Worm (Caenorhabditis elegans) whole organism, L3 larva: ENCODE results near the gene acp-5.

Source experiments
- R02D3.7 ChIP-seq: fragments of 150-350 bp; optimal IDR thresholded peaks from 2 replicates; lab custom pipeline; 2014; ENCODE audit warnings: missing biosample characterization, missing genetic modification characterization
- aly-2 ChIP-seq: fragments of 150-350 bp; optimal IDR thresholded peaks from 2 replicates; lab custom pipeline; 2014; ENCODE audit warnings: missing biosample characterization, missing genetic modification characterization
- ceh-16 ChIP-seq: sonication (generic microtip); optimal IDR thresholded peaks from 2 replicates; lab custom pipeline; 2017; ENCODE audit warnings: missing biosample characterization, missing genetic modification characterization
- ceh-28 ChIP-seq: fragments of 150-350 bp; optimal IDR thresholded peaks from 2 replicates; lab custom pipeline; 2014; ENCODE audit warnings: missing biosample characterization, missing genetic modification reagents, missing genetic modification characterization
- ceh-9 ChIP-seq: sonication (generic microtip); optimal IDR thresholded peaks from 2 replicates; lab custom pipeline; 2018; ENCODE audit warnings: missing biosample characterization, missing genetic modification characterization
- egl-27 ChIP-seq: sonication (generic microtip); optimal IDR thresholded peaks from 4 replicates; lab custom pipeline; 2017; ENCODE audit warnings: missing biosample characterization, missing genetic modification reagents, missing genetic modification characterization
- egl-5 ChIP-seq: fragments of 150-350 bp; optimal IDR thresholded peaks from 2 replicates; lab custom pipeline; 2017; ENCODE audit warnings: missing biosample characterization, missing genetic modification reagents, missing genetic modification characterization, inconsistent platforms
- elt-2 ChIP-seq: sonication (generic microtip); optimal IDR thresholded peaks from 2 replicates; lab custom pipeline; 2016; ENCODE audit warnings: missing genetic modification reagents, mild to moderate bottlenecking, missing genetic modification characterization, missing compliant biosample characterization
- elt-3 ChIP-seq, 3 experiments: fragments of 150-350 bp in 1 of 3; sonication (generic microtip) in 2 of 3; optimal IDR thresholded peaks; 2 replicates in 2 of 3; 4 replicates in 1 of 3; lab custom pipeline; 2014 to 2017; ENCODE audit warnings: missing biosample characterization in 3 of 3, missing genetic modification characterization in 3 of 3
- eor-1 ChIP-seq, 2 experiments: fragments of 150-350 bp; optimal IDR thresholded peaks; 2 replicates each; lab custom pipeline; 2014 to 2018; ENCODE audit warnings: missing biosample characterization in 2 of 2, missing genetic modification characterization in 2 of 2
- fkh-10 ChIP-seq: sonication (generic microtip); optimal IDR thresholded peaks from 2 replicates; lab custom pipeline; 2017; ENCODE audit warnings: missing biosample characterization, missing genetic modification reagents, missing genetic modification characterization
- fkh-2 ChIP-seq: fragments of 150-350 bp; optimal IDR thresholded peaks from 2 replicates; lab custom pipeline; 2014; ENCODE audit warnings: missing biosample characterization, missing genetic modification reagents, missing genetic modification characterization
- fos-1 ChIP-seq: fragments of 150-350 bp; optimal IDR thresholded peaks from 2 replicates; lab custom pipeline; 2014; ENCODE audit warnings: missing biosample characterization, missing genetic modification characterization
- hmg-11 ChIP-seq: sonication (generic microtip); optimal IDR thresholded peaks from 2 replicates; lab custom pipeline; 2016; ENCODE audit warnings: missing genetic modification characterization, missing compliant biosample characterization
- jun-1 ChIP-seq: fragments of 150-350 bp; optimal IDR thresholded peaks from 2 replicates; lab custom pipeline; 2014; ENCODE audit warnings: missing biosample characterization, missing genetic modification reagents, missing genetic modification characterization
- lin-15B ChIP-seq: fragments of 150-350 bp; optimal IDR thresholded peaks from 2 replicates; lab custom pipeline; 2014; ENCODE audit warnings: missing biosample characterization, missing genetic modification characterization
- lin-39 ChIP-seq: fragments of 150-350 bp; optimal IDR thresholded peaks from 2 replicates; lab custom pipeline; 2018; ENCODE audit warnings: missing biosample characterization, missing genetic modification reagents, missing genetic modification characterization
- lsy-12 ChIP-seq: sonication (generic microtip); optimal IDR thresholded peaks from 2 replicates; lab custom pipeline; 2016; ENCODE audit warnings: mild to moderate bottlenecking, missing genetic modification characterization, missing compliant biosample characterization
- mdl-1 ChIP-seq: fragments of 150-350 bp; optimal IDR thresholded peaks from 2 replicates; lab custom pipeline; 2014; ENCODE audit warnings: missing biosample characterization, missing genetic modification characterization
- mml-1 ChIP-seq: fragments of 150-350 bp; sonication (generic microtip); optimal IDR thresholded peaks from 3 replicates; lab custom pipeline; 2014; ENCODE audit warnings: missing biosample characterization, missing genetic modification characterization
- nfya-1 ChIP-seq: sonication (generic microtip); optimal IDR thresholded peaks from 2 replicates; lab custom pipeline; 2017; ENCODE audit warnings: missing genetic modification characterization, mild to moderate bottlenecking, missing compliant biosample characterization, antibody characterized with exemption, moderate library complexity; ENCODE audit not compliant: insufficient read depth
- nhr-11 ChIP-seq: fragments of 150-350 bp; optimal IDR thresholded peaks from 2 replicates; lab custom pipeline; 2014; ENCODE audit warnings: missing biosample characterization, missing genetic modification characterization
- nhr-12 ChIP-seq: fragments of 150-350 bp; optimal IDR thresholded peaks from 2 replicates; lab custom pipeline; 2014; ENCODE audit warnings: missing biosample characterization, missing genetic modification characterization
- nhr-23 ChIP-seq: fragments of 150-350 bp; optimal IDR thresholded peaks from 2 replicates; lab custom pipeline; 2014; ENCODE audit warnings: missing biosample characterization, missing genetic modification reagents, missing genetic modification characterization
- nhr-25 ChIP-seq: sonication (generic microtip); optimal IDR thresholded peaks from 2 replicates; lab custom pipeline; 2017; ENCODE audit warnings: missing biosample characterization, missing genetic modification characterization
- nhr-28 ChIP-seq: fragments of 150-350 bp; optimal IDR thresholded peaks from 2 replicates; lab custom pipeline; 2014; ENCODE audit warnings: missing biosample characterization, missing genetic modification characterization
- nhr-43 ChIP-seq: sonication (generic microtip); optimal IDR thresholded peaks from 2 replicates; lab custom pipeline; 2016; ENCODE audit warnings: mild to moderate bottlenecking, missing genetic modification characterization, missing compliant biosample characterization; ENCODE audit not compliant: poor library complexity, severe bottlenecking
- nhr-76 ChIP-seq: fragments of 150-350 bp; sonication (generic microtip); optimal IDR thresholded peaks from 5 replicates; lab custom pipeline; 2014; ENCODE audit warnings: missing biosample characterization, missing genetic modification characterization
- nhr-77 ChIP-seq: fragments of 150-350 bp; optimal IDR thresholded peaks from 2 replicates; lab custom pipeline; 2014; ENCODE audit warnings: missing biosample characterization, missing genetic modification characterization
- pha-4 ChIP-seq: fragments of 150-350 bp; optimal IDR thresholded peaks from 2 replicates; lab custom pipeline; 2014; ENCODE audit warnings: missing biosample characterization, missing genetic modification reagents, missing genetic modification characterization
- pqm-1 ChIP-seq: fragments of 150-350 bp; optimal IDR thresholded peaks from 2 replicates; lab custom pipeline; 2017; ENCODE audit warnings: missing biosample characterization, missing genetic modification characterization, inconsistent platforms
- sea-2 ChIP-seq: fragments of 150-350 bp; sonication (generic microtip); optimal IDR thresholded peaks from 4 replicates; lab custom pipeline; 2014; ENCODE audit warnings: missing biosample characterization, missing genetic modification reagents, missing genetic modification characterization
- snpc-4 ChIP-seq: fragments of 150-350 bp; optimal IDR thresholded peaks from 2 replicates; lab custom pipeline; 2014; ENCODE audit warnings: missing biosample characterization, missing genetic modification characterization
- tbx-2 ChIP-seq: sonication (generic microtip); optimal IDR thresholded peaks from 2 replicates; lab custom pipeline; 2016; ENCODE audit warnings: mild to moderate bottlenecking, missing genetic modification characterization, missing compliant biosample characterization
- unc-39 ChIP-seq: sonication (generic microtip); optimal IDR thresholded peaks from 4 replicates; lab custom pipeline; 2017; ENCODE audit warnings: missing biosample characterization, missing genetic modification characterization
- unc-62 ChIP-seq: fragments of 150-350 bp; sonication (generic microtip); optimal IDR thresholded peaks from 4 replicates; lab custom pipeline; 2014; ENCODE audit warnings: missing biosample characterization, missing genetic modification reagents, missing genetic modification characterization
- ztf-4 ChIP-seq: fragments of 150-350 bp; optimal IDR thresholded peaks from 2 replicates; lab custom pipeline; 2014; ENCODE audit warnings: missing biosample characterization, missing genetic modification characterization

The acp-5 gene

DNA sequence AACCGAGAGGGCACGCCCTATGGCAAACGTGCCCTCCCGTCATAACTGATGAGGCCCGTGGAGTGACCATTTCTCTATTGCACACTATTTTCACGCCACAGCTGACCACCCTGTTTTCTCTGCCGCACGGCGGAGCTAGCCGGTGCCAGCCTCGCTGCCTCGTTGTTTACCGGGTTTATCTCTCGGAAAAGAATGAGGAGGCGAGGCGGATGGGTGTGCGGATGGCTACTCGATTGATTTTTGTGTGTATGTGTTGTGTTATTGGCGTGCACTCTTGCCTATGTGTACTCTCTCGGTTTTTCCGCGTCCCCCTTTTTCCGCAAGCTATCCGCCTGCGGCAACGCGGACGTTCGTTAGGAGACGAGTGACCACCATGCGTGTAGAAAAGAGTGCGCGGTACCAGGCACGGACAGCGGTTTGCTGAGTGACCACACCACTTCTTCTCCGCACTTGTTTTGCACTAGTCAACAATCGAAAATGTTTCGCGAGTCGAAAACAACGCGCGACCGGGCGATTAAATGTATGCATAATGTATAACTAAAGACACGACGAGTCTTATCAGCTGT is 17.2 kb upstream of the acp-5 start (continued):
- TF ChIP-seq ceh-16 (tag; lab: Kevin White, UChicago) (no peak), nfya-1 (tag; lab: Kevin White, UChicago) (peak; percentile 87), fos-1 (tag; lab: Kevin White, UChicago) (peak; percentile 70), pha-4 (tag; lab: Kevin White, UChicago) (peak; percentile 75), R02D3.7 (tag; lab: Kevin White, UChicago) (peak; percentile 3), nhr-23 (tag; lab: Kevin White, UChicago) (peak; percentile 48), fkh-10 (GFP tag; lab: Kevin White, UChicago) (peak; percentile 54), nhr-11 (tag; lab: Kevin White, UChicago) (peak; percentile 54), ceh-28 (tag; lab: Kevin White, UChicago) (peak; percentile 73), mml-1 (tag; lab: Kevin White, UChicago) (no peak), ztf-4 (no peak)

DNA sequence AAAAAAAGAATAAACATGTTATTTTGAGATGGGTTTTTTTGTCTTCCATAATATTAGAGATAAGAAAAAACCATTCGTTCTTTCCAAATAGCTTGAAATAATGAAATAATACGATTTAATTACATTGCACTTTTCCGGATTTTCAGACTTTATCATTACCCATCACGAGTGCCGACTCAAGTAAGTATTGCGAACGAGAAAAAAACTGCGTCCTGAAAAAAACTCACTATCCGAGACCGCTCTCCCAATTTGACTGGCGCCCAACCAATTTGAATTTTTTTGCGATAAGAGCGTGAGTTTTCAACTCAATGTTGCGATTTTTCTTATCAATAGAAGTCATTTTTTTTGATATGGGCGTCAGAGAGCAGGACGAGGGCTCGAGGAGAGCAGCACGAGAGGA is 16.2 kb upstream of the acp-5 start:
- TF ChIP-seq nhr-25 (tag; lab: Kevin White, UChicago): no peak
- TF ChIP-seq unc-39 (tag; lab: Kevin White, UChicago): no peak
- TF ChIP-seq sea-2: no peak
- TF ChIP-seq elt-2 (tag; lab: Kevin White, UChicago): peak; percentile 98
- no peak for TF ChIP-seq pha-4 (tag; lab: Kevin White, UChicago)
- TF ChIP-seq nhr-43 (tag; lab: Kevin White, UChicago): no peak
- no peak for TF ChIP-seq tbx-2 (tag; lab: Kevin White, UChicago)
- no peak for TF ChIP-seq ceh-9
- no peak for TF ChIP-seq fkh-10 (GFP tag; lab: Kevin White, UChicago)
- no peak for TF ChIP-seq nfya-1 (tag; lab: Kevin White, UChicago)
- no peak for TF ChIP-seq R02D3.7 (tag; lab: Kevin White, UChicago)
- TF ChIP-seq jun-1 (tag; lab: Kevin White, UChicago): peak; percentile 24
- no peak for TF ChIP-seq nhr-11 (tag; lab: Kevin White, UChicago)
- TF ChIP-seq egl-27 (tag; lab: Kevin White, UChicago): no peak
- TF ChIP-seq nhr-76: no peak
- peak; percentile 76 for TF ChIP-seq pqm-1 (tag; lab: Kevin White, UChicago)
- TF ChIP-seq nhr-77 (tag; lab: Kevin White, UChicago): no peak
- TF ChIP-seq ceh-16 (tag; lab: Kevin White, UChicago): no peak
- TF ChIP-seq ceh-28 (tag; lab: Kevin White, UChicago): no peak
- TF ChIP-seq fkh-2 (tag; lab: Kevin White, UChicago): no peak
- TF ChIP-seq nhr-12 (tag; lab: Kevin White, UChicago): no peak
- no peak for TF ChIP-seq nhr-23 (tag; lab: Kevin White, UChicago)
- no peak for TF ChIP-seq lin-15B (tag; lab: Kevin White, UChicago)
- no peak for TF ChIP-seq nhr-28 (tag; lab: Kevin White, UChicago)
- no peak for TF ChIP-seq eor-1 (tag; optimal IDR thresholded peaks at IDR 0.05; lab: Kevin White, UChicago)

DNA sequence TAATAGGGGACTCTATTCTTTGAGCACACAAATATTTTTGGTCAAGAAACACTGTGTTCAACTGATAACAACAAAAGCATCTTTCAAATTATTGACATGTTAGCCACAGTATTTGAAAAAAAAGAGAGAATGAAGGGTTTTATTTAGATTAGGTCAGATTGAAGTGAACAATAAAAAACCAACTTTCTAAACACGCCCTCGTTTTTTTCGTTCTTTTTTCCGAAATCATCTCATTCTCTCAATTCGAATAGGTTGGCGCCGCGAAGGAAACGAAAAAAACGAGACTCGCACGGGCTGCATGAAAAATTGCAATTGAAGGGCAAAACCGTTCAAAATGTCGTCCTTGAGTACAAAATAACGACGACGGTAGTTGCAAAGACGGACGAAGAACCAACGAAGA is 14.9 kb upstream of the acp-5 start:
- no peak for TF ChIP-seq R02D3.7 (tag; lab: Kevin White, UChicago)
- TF ChIP-seq elt-2 (tag; lab: Kevin White, UChicago): peak; percentile 33
- TF ChIP-seq mml-1 (tag; lab: Kevin White, UChicago): no peak
- TF ChIP-seq nhr-12 (tag; lab: Kevin White, UChicago): no peak
- peak; percentile 35 for TF ChIP-seq nhr-25 (tag; lab: Kevin White, UChicago)
- TF ChIP-seq tbx-2 (tag; lab: Kevin White, UChicago): no peak
- TF ChIP-seq pqm-1 (tag; lab: Kevin White, UChicago): peak; percentile 48

DNA sequence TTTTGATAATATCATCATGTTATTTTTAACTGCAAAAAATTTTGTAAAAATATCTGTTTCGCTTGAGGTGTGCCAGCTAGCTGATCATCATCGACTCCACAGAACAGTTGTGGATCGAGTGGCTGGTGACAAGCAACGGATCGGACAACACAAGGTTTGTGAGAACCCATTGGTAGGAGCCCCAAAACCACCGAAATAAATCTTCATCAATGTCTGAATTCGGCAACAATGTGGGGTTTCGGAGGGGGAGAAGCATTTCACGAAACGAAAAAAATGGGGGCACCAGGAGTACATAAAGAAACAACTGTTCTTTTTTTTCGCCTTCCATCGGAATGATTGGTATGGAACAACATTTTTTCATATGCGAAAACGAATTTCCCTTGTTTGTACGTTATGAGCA is 13.9 kb upstream of the acp-5 start:
- peak; percentile 20 for TF ChIP-seq nfya-1 (tag; lab: Kevin White, UChicago)
- no peak for TF ChIP-seq sea-2
- TF ChIP-seq lin-39 (tag; lab: Kevin White, UChicago): peak; percentile 34
- TF ChIP-seq, all 47 proteins: peak for 2

DNA sequence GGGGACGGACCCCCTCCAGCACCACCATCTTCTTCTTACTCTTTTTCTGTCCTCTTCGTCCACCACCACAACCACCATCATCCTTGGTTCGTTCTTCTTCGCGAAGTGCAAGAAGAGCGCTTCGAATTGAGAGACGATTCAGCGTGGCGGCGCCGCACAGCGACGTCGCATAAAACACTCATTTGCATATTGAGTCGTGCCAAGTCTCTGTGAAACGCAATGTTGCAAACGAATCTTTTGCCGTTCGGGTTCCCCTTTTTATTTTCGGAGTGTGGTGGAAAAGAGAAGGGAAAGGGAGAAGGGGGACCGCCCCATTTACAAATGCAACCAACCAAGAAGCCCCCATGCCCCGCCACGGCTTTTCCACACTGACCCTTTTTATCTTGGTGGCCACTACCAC is 12.9 kb upstream of the acp-5 start:
- TF ChIP-seq pqm-1 (tag; lab: Kevin White, UChicago) (no peak), nhr-43 (tag; lab: Kevin White, UChicago) (no peak), mml-1 (tag; lab: Kevin White, UChicago) (no peak), nhr-11 (tag; lab: Kevin White, UChicago) (no peak), elt-2 (tag; lab: Kevin White, UChicago) (no peak), egl-5 (tag; lab: Kevin White, UChicago) (peak; percentile 63), mdl-1 (tag; lab: Kevin White, UChicago) (no peak), tbx-2 (tag; lab: Kevin White, UChicago) (no peak), lin-39 (tag; lab: Kevin White, UChicago) (peak; percentile 59), pha-4 (tag; lab: Kevin White, UChicago) (no peak), fkh-10 (GFP tag; lab: Kevin White, UChicago) (no peak), R02D3.7 (tag; lab: Kevin White, UChicago) (no peak), fos-1 (tag; lab: Kevin White, UChicago) (no peak), elt-3 (tag; optimal IDR thresholded peaks at IDR 0.05; lab: Kevin White, UChicago) (no peak), nhr-76 (no peak), jun-1 (tag; lab: Kevin White, UChicago) (no peak), ztf-4 (no peak), hmg-11 (tag; lab: Kevin White, UChicago) (no peak), ceh-28 (tag; lab: Kevin White, UChicago) (no peak), nhr-25 (tag; lab: Kevin White, UChicago) (no peak), lsy-12 (tag; lab: Kevin White, UChicago) (no peak), nfya-1 (tag; lab: Kevin White, UChicago) (peak; percentile 72), unc-62 (GFP tag; lab: Kevin White, UChicago) (no peak), aly-2 (no peak), snpc-4 (tag; lab: Kevin White, UChicago) (no peak)
- TF ChIP-seq, all 47 proteins: peak for 3
